Fruit fly (Drosophila melanogaster): ENCODE measurements around the gene Ddx1.
A peak's percentile ranks its signal among the peaks of the same experiment; 100 is the strongest.

The Ddx1 gene

DNA sequence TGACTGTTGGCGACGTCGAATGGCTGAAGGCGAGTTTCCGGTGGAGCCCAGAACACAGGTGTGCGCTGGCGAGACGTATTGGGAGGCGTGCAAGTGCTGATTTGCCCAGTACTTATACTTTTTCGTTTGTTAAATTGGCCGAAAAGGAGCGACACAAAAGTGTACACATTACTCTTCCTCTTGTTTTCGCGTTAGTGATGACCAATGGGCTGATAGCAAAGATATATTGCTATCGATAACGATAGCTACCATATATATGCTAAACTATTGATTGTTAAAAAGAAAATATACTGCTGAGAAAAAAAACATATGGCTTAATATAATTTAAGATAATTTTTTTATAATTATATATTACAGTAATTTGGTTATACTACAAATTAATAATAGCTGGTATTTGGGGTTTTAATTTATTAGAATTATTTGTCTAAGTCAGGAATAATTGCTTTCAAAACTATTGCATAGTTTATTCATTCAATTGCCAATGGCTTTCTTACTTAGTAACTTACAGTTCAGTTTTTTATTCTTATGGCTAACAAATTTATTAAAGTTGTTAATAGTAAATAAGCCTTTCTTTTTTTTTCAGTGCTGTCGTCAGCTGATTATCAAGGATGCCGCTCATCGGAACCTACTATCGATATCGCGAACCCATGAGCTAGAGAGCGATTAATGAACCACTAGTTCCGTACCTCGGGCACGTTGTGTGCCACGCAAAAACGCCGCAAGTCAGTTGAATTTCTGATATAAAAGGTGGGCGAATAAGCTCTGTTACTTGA, 25.0 kb downstream of the Ddx1 start, which contains the start of the genes Hem and IleRS:
TSS of gene Hem (minus strand) at position 202 of the 773 bp plus-strand sequence.
TSS of gene IleRS (plus strand) at position 672 of the 773 bp plus-strand sequence.
- peak; percentile 47 for TF ChIP-seq CG10565 (GFP tag; optimal IDR thresholded peaks at IDR 0.05)
- TF ChIP-seq CG1603 (tag; optimal IDR thresholded peaks at IDR 0.05) = no peak
- peak; percentile 65 for TF ChIP-seq CG5180 (GFP tag; optimal IDR thresholded peaks at IDR 0.05)
- peak; percentile 69 for TF ChIP-seq ac (GFP tag; optimal IDR thresholded peaks at IDR 0.05)
- TF ChIP-seq CG12071 (GFP tag; optimal IDR thresholded peaks at IDR 0.05) = peak; percentile 74
- TF ChIP-seq dm (GFP tag; optimal IDR thresholded peaks at IDR 0.05) = peak; percentile 91
- TF ChIP-seq ftz-f1 (GFP tag; optimal IDR thresholded peaks at IDR 0.05) = peak; percentile 89
- peak; percentile 90 for TF ChIP-seq fd3F (GFP tag; optimal IDR thresholded peaks at IDR 0.05)
- TF ChIP-seq CG17568 (GFP tag; optimal IDR thresholded peaks at IDR 0.05) = no peak
- no peak for TF ChIP-seq CG7745 (tag; optimal IDR thresholded peaks at IDR 0.05)
- TF ChIP-seq lbe (GFP tag; optimal IDR thresholded peaks at IDR 0.05) = no peak
- no peak for TF ChIP-seq tap (tag; optimal IDR thresholded peaks at IDR 0.05)
- TF ChIP-seq ems (GFP tag; optimal IDR thresholded peaks at IDR 0.05) = peak; percentile 62
- peak; percentile 15 for TF ChIP-seq CG31365 (tag; optimal IDR thresholded peaks at IDR 0.05)
- TF ChIP-seq CG43689 (GFP tag; IDR thresholded peaks at IDR 0.05) = peak; percentile 84
- peak; percentile 82 for TF ChIP-seq CG10959 (GFP tag; IDR thresholded peaks at IDR 0.05)
- peak; percentile 78 for TF ChIP-seq D19B (GFP tag; optimal IDR thresholded peaks at IDR 0.05)
- peak; percentile 80 for TF ChIP-seq Bteb2 (GFP tag; optimal IDR thresholded peaks at IDR 0.05)
- peak; percentile 75 for TF ChIP-seq Nf-YA (GFP tag; IDR thresholded peaks at IDR 0.05)
- TF ChIP-seq gro (GFP tag; optimal IDR thresholded peaks at IDR 0.05) = no peak
- TF ChIP-seq mld (GFP tag; IDR thresholded peaks at IDR 0.05; ENCODE audit: partially characterized antibody) = peak; percentile 36; the same call in 1 of the 3 replicates
- TF ChIP-seq Dref (GFP tag; IDR thresholded peaks at IDR 0.05) = peak; percentile 81
- peak; percentile 86 for TF ChIP-seq CG5953 (GFP tag; IDR thresholded peaks at IDR 0.05)
- peak; percentile 70 for TF ChIP-seq Hand (GFP tag; optimal IDR thresholded peaks at IDR 0.05)
- TF ChIP-seq nmo (GFP tag; optimal IDR thresholded peaks at IDR 0.05) = peak; percentile 97
- TF ChIP-seq CG11085 (GFP tag; IDR thresholded peaks at IDR 0.05) = peak; percentile 85
- TF ChIP-seq CG14014 (GFP tag; IDR thresholded peaks at IDR 0.05) = peak; percentile 91
- peak; percentile 88 for TF ChIP-seq HmgZ (tag; optimal IDR thresholded peaks at IDR 0.05)
- no peak for TF ChIP-seq Deaf1 (tag; optimal IDR thresholded peaks at IDR 0.05)
- TF ChIP-seq ind (GFP tag; optimal IDR thresholded peaks at IDR 0.05) = peak; percentile 95
- peak; percentile 92 for TF ChIP-seq CG15269 (tag; optimal IDR thresholded peaks at IDR 0.05)
- TF ChIP-seq sr (GFP tag; IDR thresholded peaks at IDR 0.05) = peak; percentile 55; the same call in 1 of the 3 replicates
- TF ChIP-seq CG14860 (GFP tag; IDR thresholded peaks at IDR 0.05; ENCODE audit: partially characterized antibody) = peak; percentile 64
- no peak for TF ChIP-seq bigmax (GFP tag; optimal IDR thresholded peaks at IDR 0.05)
- TF ChIP-seq D19A (tag; optimal IDR thresholded peaks at IDR 0.05) = peak; percentile 88
- TF ChIP-seq jumu (GFP tag; optimal IDR thresholded peaks at IDR 0.05) = peak; percentile 71
- TF ChIP-seq Ets65A (GFP tag) = peak; percentile 97
- TF ChIP-seq CG3847 (GFP tag; IDR thresholded peaks at IDR 0.05) = peak; percentile 90
- TF ChIP-seq CG6654 (GFP tag; optimal IDR thresholded peaks at IDR 0.05) = peak; percentile 78
- TF ChIP-seq h (optimal IDR thresholded peaks at IDR 0.05) = no peak
- TF ChIP-seq CG14710 (tag; optimal IDR thresholded peaks at IDR 0.05) = peak; percentile 96
- no peak for TF ChIP-seq grn (GFP tag; optimal IDR thresholded peaks at IDR 0.05)
- no peak for TF ChIP-seq hth (optimal IDR thresholded peaks at IDR 0.05)
- peak; percentile 53 for TF ChIP-seq tna (GFP tag; IDR thresholded peaks at IDR 0.05; ENCODE audit: partially characterized antibody)
- no peak for TF ChIP-seq nau (GFP tag; optimal IDR thresholded peaks at IDR 0.05)
- peak; percentile 86 for TF ChIP-seq Drgx (GFP tag; IDR thresholded peaks at IDR 0.05)
- peak; percentile 84 for TF ChIP-seq H15 (GFP tag; IDR thresholded peaks at IDR 0.05)
- TF ChIP-seq Abd-B (GFP tag; optimal IDR thresholded peaks at IDR 0.05) = peak; percentile 94
- peak; percentile 85 for TF ChIP-seq bbx (GFP tag; IDR thresholded peaks at IDR 0.05; ENCODE audit: partially characterized antibody)
- peak; percentile 55 for TF ChIP-seq Poxn (GFP tag; IDR thresholded peaks at IDR 0.05)
